Worm (Caenorhabditis elegans) whole organism, midembryonic: ENCODE results near the gene Y32H12A.8.

Source experiments
- T22C8.4 ChIP-seq: fragments of 200-800 bp; sonication (Bioruptor generic); IDR thresholded peaks from 2 replicates; pipeline ENCODE4 v1.3.6; 2022; ENCODE audit warnings: missing genetic modification characterization, missing compliant biosample characterization
- cog-1 ChIP-seq: sonication (generic microtip); optimal IDR thresholded peaks from 2 replicates; lab custom pipeline; 2016; ENCODE audit warnings: missing genetic modification characterization, missing compliant biosample characterization
- flt-1 ChIP-seq: fragments of 200-800 bp; sonication (Bioruptor generic); IDR thresholded peaks from 2 replicates; pipeline ENCODE4 v1.3.6; 2022; ENCODE audit warnings: missing genetic modification characterization, missing compliant biosample characterization
- klf-2 ChIP-seq: fragments of 200-800 bp; sonication (Bioruptor generic); conservative IDR thresholded peaks from 2 replicates; pipeline ENCODE4 v1.3.6; 2022; ENCODE audit warnings: missing genetic modification reagents, missing genetic modification characterization, missing compliant biosample characterization
- med-1 ChIP-seq: sonication (generic microtip); optimal IDR thresholded peaks from 2 replicates; lab custom pipeline; 2017; ENCODE audit warnings: missing genetic modification characterization, mild to moderate bottlenecking, missing compliant biosample characterization, antibody characterized with exemption, missing genetic modification reagents; ENCODE audit not compliant: insufficient read depth
- ref-1 ChIP-seq: fragments of 200-800 bp; sonication (Bioruptor generic); conservative IDR thresholded peaks from 2 replicates; pipeline ENCODE4 v1.3.6; 2022; ENCODE audit warnings: missing genetic modification reagents, missing genetic modification characterization, missing compliant biosample characterization
- tab-1 ChIP-seq: fragments of 200-800 bp; sonication (Bioruptor generic); IDR thresholded peaks from 2 replicates; pipeline ENCODE4 v1.3.6; 2022; ENCODE audit warnings: missing genetic modification characterization, missing compliant biosample characterization
- ztf-23 ChIP-seq: fragments of 200-800 bp; sonication (Bioruptor generic); IDR thresholded peaks from 2 replicates; pipeline ENCODE4 v1.3.6; 2022; ENCODE audit warnings: missing genetic modification reagents, missing genetic modification characterization, missing compliant biosample characterization
- ztf-29 ChIP-seq: fragments of 200-800 bp; sonication (Bioruptor generic); IDR thresholded peaks from 2 replicates; pipeline ENCODE4 v1.3.6; 2022; ENCODE audit warnings: missing genetic modification reagents, missing genetic modification characterization, missing compliant biosample characterization

Y32H12A.8 gene

ce11 chrIII:5427096-5427495 lies 21.3 kb upstream of the Y32H12A.8 start:
- no peak for TF ChIP-seq flt-1 (GFP tag; lab: Robert Waterston, UW)
- no peak for TF ChIP-seq klf-2 (GFP tag; lab: Robert Waterston, UW)
- no peak for TF ChIP-seq T22C8.4
- TF ChIP-seq ref-1 (GFP tag; lab: Robert Waterston, UW) = no peak
- no peak for TF ChIP-seq cog-1 (tag; lab: Kevin White, UChicago)
- TF ChIP-seq med-1 (GFP tag; lab: Kevin White, UChicago) = no peak
- TF ChIP-seq ztf-29 (GFP tag; lab: Robert Waterston, UW) = no peak
- no peak for TF ChIP-seq tab-1 (GFP tag; lab: Robert Waterston, UW)
- no peak for TF ChIP-seq ztf-23 (GFP tag; lab: Robert Waterston, UW)

ce11 chrIII:5424363-5424762 lies 18.5 kb upstream of the Y32H12A.8 start:
- TF ChIP-seq klf-2 (GFP tag; lab: Robert Waterston, UW) (no peak), T22C8.4 (no peak), ref-1 (GFP tag; lab: Robert Waterston, UW) (no peak), tab-1 (GFP tag; lab: Robert Waterston, UW) (no peak), ztf-23 (GFP tag; lab: Robert Waterston, UW) (no peak), ztf-29 (GFP tag; lab: Robert Waterston, UW) (no peak)

ce11 chrIII:5423665-5424133 lies 17.9 kb upstream of the Y32H12A.8 start, which contains the start of gene dnj-24:
TSS of gene dnj-24 (minus strand) at chrIII:5424083.
- TF ChIP-seq ztf-29 (GFP tag; lab: Robert Waterston, UW) (no peak), ref-1 (GFP tag; lab: Robert Waterston, UW) (no peak), med-1 (GFP tag; lab: Kevin White, UChicago) (no peak), cog-1 (tag; lab: Kevin White, UChicago) (no peak), T22C8.4 (no peak), tab-1 (GFP tag; lab: Robert Waterston, UW) (no peak), ztf-23 (GFP tag; lab: Robert Waterston, UW) (no peak), flt-1 (GFP tag; lab: Robert Waterston, UW) (no peak), klf-2 (GFP tag; lab: Robert Waterston, UW) (no peak)

ce11 chrIII:5422561-5423103 lies 16.8 kb upstream of the Y32H12A.8 start:
- TF ChIP-seq cog-1 (tag; lab: Kevin White, UChicago) = no peak
- TF ChIP-seq med-1 (GFP tag; lab: Kevin White, UChicago) = no peak
- TF ChIP-seq klf-2 (GFP tag; lab: Robert Waterston, UW) = no peak
- TF ChIP-seq ztf-29 (GFP tag; lab: Robert Waterston, UW) = no peak
- no peak for TF ChIP-seq tab-1 (GFP tag; lab: Robert Waterston, UW)
- TF ChIP-seq T22C8.4 = no peak
- TF ChIP-seq flt-1 (GFP tag; lab: Robert Waterston, UW) = no peak
- TF ChIP-seq ref-1 (GFP tag; lab: Robert Waterston, UW) = no peak
- no peak for TF ChIP-seq ztf-23 (GFP tag; lab: Robert Waterston, UW)

ce11 chrIII:5421406-5421805 lies 15.6 kb upstream of the Y32H12A.8 start:
- TF ChIP-seq tab-1 (GFP tag; lab: Robert Waterston, UW) = no peak
- TF ChIP-seq med-1 (GFP tag; lab: Kevin White, UChicago) = no peak
- no peak for TF ChIP-seq ztf-29 (GFP tag; lab: Robert Waterston, UW)
- no peak for TF ChIP-seq T22C8.4
- TF ChIP-seq flt-1 (GFP tag; lab: Robert Waterston, UW) = no peak
- no peak for TF ChIP-seq ref-1 (GFP tag; lab: Robert Waterston, UW)
- no peak for TF ChIP-seq klf-2 (GFP tag; lab: Robert Waterston, UW)
- no peak for TF ChIP-seq ztf-23 (GFP tag; lab: Robert Waterston, UW)
- TF ChIP-seq cog-1 (tag; lab: Kevin White, UChicago) = no peak

ce11 chrIII:5420276-5420675 lies 14.4 kb upstream of the Y32H12A.8 start:
- TF ChIP-seq klf-2 (GFP tag; lab: Robert Waterston, UW) (no peak), tab-1 (GFP tag; lab: Robert Waterston, UW) (no peak), T22C8.4 (no peak), ztf-23 (GFP tag; lab: Robert Waterston, UW) (no peak), med-1 (GFP tag; lab: Kevin White, UChicago) (no peak), flt-1 (GFP tag; lab: Robert Waterston, UW) (no peak), cog-1 (tag; lab: Kevin White, UChicago) (no peak), ztf-29 (GFP tag; lab: Robert Waterston, UW) (no peak), ref-1 (GFP tag; lab: Robert Waterston, UW) (no peak)

ce11 chrIII:5419527-5419926 lies 13.7 kb upstream of the Y32H12A.8 start:
- TF ChIP-seq T22C8.4 (no peak), ref-1 (GFP tag; lab: Robert Waterston, UW) (no peak), cog-1 (tag; lab: Kevin White, UChicago) (no peak), flt-1 (GFP tag; lab: Robert Waterston, UW) (no peak)

ce11 chrIII:5417921-5418320 lies 12.1 kb upstream of the Y32H12A.8 start:
- no peak for TF ChIP-seq med-1 (GFP tag; lab: Kevin White, UChicago)
- TF ChIP-seq flt-1 (GFP tag; lab: Robert Waterston, UW) = no peak
- TF ChIP-seq tab-1 (GFP tag; lab: Robert Waterston, UW) = no peak
- TF ChIP-seq cog-1 (tag; lab: Kevin White, UChicago) = no peak
- TF ChIP-seq ref-1 (GFP tag; lab: Robert Waterston, UW) = no peak
- TF ChIP-seq ztf-23 (GFP tag; lab: Robert Waterston, UW) = no peak
- TF ChIP-seq ztf-29 (GFP tag; lab: Robert Waterston, UW) = no peak

- TF ChIP-seq ztf-29 (GFP tag; lab: Robert Waterston, UW) = no peak
- TF ChIP-seq cog-1 (tag; lab: Kevin White, UChicago) = no peak
- no peak for TF ChIP-seq tab-1 (GFP tag; lab: Robert Waterston, UW)
- no peak for TF ChIP-seq med-1 (GFP tag; lab: Kevin White, UChicago)
- no peak for TF ChIP-seq klf-2 (GFP tag; lab: Robert Waterston, UW)
- no peak for TF ChIP-seq T22C8.4
- no peak for TF ChIP-seq ztf-23 (GFP tag; lab: Robert Waterston, UW)
- TF ChIP-seq ref-1 (GFP tag; lab: Robert Waterston, UW) = no peak
- no peak for TF ChIP-seq flt-1 (GFP tag; lab: Robert Waterston, UW)
Measured at ce11 chrIII:5413680-5414079, 7.8 kb upstream of the Y32H12A.8 start, which contains the start of gene grl-22. TSS of gene grl-22 (minus strand) at chrIII:5414011.
